Fruit fly (Drosophila melanogaster): ENCODE measurements around the gene kirre.
A peak's percentile ranks its signal among the peaks of the same experiment; 100 is the strongest.

dm6 chrX:2743020-2743419 lies 2.8 kb downstream of the kirre start:
- TF ChIP-seq CG11762 (GFP tag; optimal IDR thresholded peaks at IDR 0.05; ENCODE audit: insufficient read depth) (no peak), Eip78C (GFP tag) (peak; percentile 68), CG6163 (GFP tag; IDR thresholded peaks at IDR 0.05) (peak; percentile 66), Blimp-1 (GFP tag; optimal IDR thresholded peaks at IDR 0.05) (no peak), Ets21C (GFP tag; optimal IDR thresholded peaks at IDR 0.05) (peak; percentile 23), Eip93F (GFP tag; optimal IDR thresholded peaks at IDR 0.05) (no peak), fkh (GFP tag; optimal IDR thresholded peaks at IDR 0.05) (no peak), CG15336 (GFP tag; IDR thresholded peaks at IDR 0.05) (no peak), fd85E (GFP tag; optimal IDR thresholded peaks at IDR 0.05) (no peak), CG8119 (GFP tag; IDR thresholded peaks at IDR 0.05) (peak; percentile 23; the same call in 1 of the 3 replicates), CG8319 (GFP tag; optimal IDR thresholded peaks at IDR 0.05) (no peak)

Data from whole organism, prepupa.